Worm (Caenorhabditis elegans) whole organism, early embryonic: ENCODE measurements around the gene dos-2.

ENCODE experiments used
- B0310.2 ChIP-seq: sonication (generic microtip); optimal IDR thresholded peaks from 2 replicates; lab custom pipeline; 2016; ENCODE audit warnings: mild to moderate bottlenecking, missing genetic modification characterization, missing compliant biosample characterization
- F13C5.2 ChIP-seq: sonication (generic microtip); optimal IDR thresholded peaks from 2 replicates; lab custom pipeline; 2017; ENCODE audit warnings: mild to moderate bottlenecking, missing genetic modification characterization, inconsistent platforms, missing compliant biosample characterization
- aly-1 ChIP-seq: sonication (generic microtip); optimal IDR thresholded peaks from 2 replicates; lab custom pipeline; 2016; ENCODE audit warnings: missing genetic modification characterization, missing compliant biosample characterization
- ama-1 ChIP-seq: fragments of 150-350 bp; optimal IDR thresholded peaks from 2 replicates; lab custom pipeline; 2014
- ceh-13 ChIP-seq: fragments of 200-800 bp; sonication (Bioruptor generic); optimal IDR thresholded peaks from 2 replicates; lab custom pipeline; 2018; ENCODE audit warnings: mild to moderate bottlenecking, missing genetic modification characterization, missing compliant biosample characterization
- ceh-36 ChIP-seq: sonication (generic microtip); optimal IDR thresholded peaks from 2 replicates; lab custom pipeline; 2016; ENCODE audit warnings: missing genetic modification characterization, inconsistent platforms, missing compliant biosample characterization
- ets-7 ChIP-seq: sonication (generic microtip); optimal IDR thresholded peaks from 2 replicates; lab custom pipeline; 2016; ENCODE audit warnings: missing genotype, missing genetic modification characterization, missing compliant biosample characterization
- flt-1 ChIP-seq: fragments of 200-800 bp; sonication (Bioruptor generic); IDR thresholded peaks from 2 replicates; pipeline ENCODE4 v1.3.6; 2022; ENCODE audit warnings: missing genetic modification characterization, missing compliant biosample characterization
- hmbx-1 ChIP-seq: sonication (generic microtip); optimal IDR thresholded peaks from 2 replicates; lab custom pipeline; 2016; ENCODE audit warnings: mild to moderate bottlenecking, missing genetic modification characterization, missing compliant biosample characterization
- hmg-4 ChIP-seq: fragments of 200-800 bp; sonication (Bioruptor generic); optimal IDR thresholded peaks from 2 replicates; lab custom pipeline; 2018; ENCODE audit warnings: mild to moderate bottlenecking, missing genetic modification characterization, missing compliant biosample characterization
- hnd-1 ChIP-seq: sonication (generic microtip); optimal IDR thresholded peaks from 2 replicates; lab custom pipeline; 2016; ENCODE audit warnings: missing genetic modification characterization, missing compliant biosample characterization
- pes-1 ChIP-seq: fragments of 200-800 bp; sonication (Bioruptor generic); IDR thresholded peaks from 2 replicates; pipeline ENCODE4 v1.3.6; 2022; ENCODE audit warnings: missing genetic modification reagents, missing genetic modification characterization, missing compliant biosample characterization
- scrt-1 ChIP-seq: fragments of 200-800 bp; sonication (Bioruptor generic); IDR thresholded peaks from 2 replicates; pipeline ENCODE4 v1.3.6; 2022; ENCODE audit warnings: missing genetic modification characterization, missing compliant biosample characterization
- sea-1 ChIP-seq: fragments of 200-800 bp; sonication (Bioruptor generic); conservative IDR thresholded peaks from 2 replicates; pipeline ENCODE4 v1.3.6; 2022; ENCODE audit warnings: missing genetic modification characterization, missing compliant biosample characterization
- tbx-11 ChIP-seq: fragments of 200-800 bp; sonication (Bioruptor generic); IDR thresholded peaks from 2 replicates; pipeline ENCODE4 v1.3.6; 2022; ENCODE audit warnings: missing genetic modification characterization, missing compliant biosample characterization
- tbx-37 ChIP-seq: fragments of 200-800 bp; sonication (Bioruptor generic); conservative IDR thresholded peaks from 2 replicates; pipeline ENCODE4 v1.3.6; 2022; ENCODE audit warnings: missing genetic modification reagents, missing genetic modification characterization, missing compliant biosample characterization
- tra-4 ChIP-seq: sonication (generic microtip); optimal IDR thresholded peaks from 2 replicates; lab custom pipeline; 2017; ENCODE audit warnings: missing genetic modification characterization, missing compliant biosample characterization

The dos-2 gene

ce11 chrII:3975942-3976341 lies at the start of gene dos-2:
TSS of gene dos-2 (plus strand) at chrII:3976242.
- TF ChIP-seq ama-1 (lab: Kevin White, UChicago): no peak
- no peak for TF ChIP-seq scrt-1 (GFP tag; lab: Robert Waterston, UW)
- no peak for TF ChIP-seq flt-1 (GFP tag; lab: Robert Waterston, UW)
- TF ChIP-seq sea-1 (GFP tag; lab: Robert Waterston, UW): no peak
- TF ChIP-seq tbx-37 (GFP tag; lab: Robert Waterston, UW): no peak
- no peak for TF ChIP-seq F13C5.2 (tag; lab: Kevin White, UChicago)
- TF ChIP-seq hmg-4 (GFP tag; lab: Kevin White, UChicago): no peak
- no peak for TF ChIP-seq pes-1
- TF ChIP-seq hmbx-1 (tag; lab: Kevin White, UChicago): no peak
- TF ChIP-seq ceh-36: no peak
- no peak for TF ChIP-seq tbx-11
- no peak for TF ChIP-seq B0310.2 (tag; lab: Kevin White, UChicago)
- TF ChIP-seq ceh-13 (GFP tag; lab: Kevin White, UChicago): no peak
- TF ChIP-seq ets-7 (tag; lab: Kevin White, UChicago): no peak
- TF ChIP-seq tra-4 (tag; lab: Kevin White, UChicago): no peak

DNA sequence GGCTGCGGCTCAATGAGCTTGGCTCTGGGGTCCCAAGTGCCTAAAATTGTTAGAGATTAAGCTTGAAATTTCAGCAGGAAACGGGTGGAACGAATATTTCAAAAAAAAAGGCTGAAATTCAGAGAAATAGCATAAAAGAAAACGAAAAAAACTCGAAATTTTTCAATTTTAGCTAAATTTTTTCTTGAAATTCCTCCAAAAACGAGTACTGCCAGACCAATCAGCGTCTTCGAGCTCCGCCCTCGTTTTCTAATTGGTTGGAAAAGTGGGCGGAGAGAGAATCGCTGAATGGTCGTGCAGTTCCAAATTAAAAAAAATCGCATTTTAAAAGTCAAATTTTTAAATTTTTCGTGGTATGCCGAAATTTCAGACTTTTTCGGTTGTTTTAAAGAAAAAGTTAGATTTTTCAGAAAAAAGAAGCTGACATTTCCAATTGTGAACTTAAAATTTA lies 48.1 kb upstream of the dos-2 start, which contains the start of gene plpp-1.1:
Gene plpp-1.1, minus strand, starts transcription at position 51 of the 451 bp plus-strand sequence.
- no peak for TF ChIP-seq flt-1 (GFP tag; lab: Robert Waterston, UW)
- no peak for TF ChIP-seq tbx-11
- no peak for TF ChIP-seq tra-4 (tag; lab: Kevin White, UChicago)
- TF ChIP-seq sea-1 (GFP tag; lab: Robert Waterston, UW): no peak
- no peak for TF ChIP-seq hmg-4 (GFP tag; lab: Kevin White, UChicago)
- no peak for TF ChIP-seq ets-7 (tag; lab: Kevin White, UChicago)
- no peak for TF ChIP-seq aly-1 (tag; lab: Kevin White, UChicago)
- no peak for TF ChIP-seq hnd-1 (tag; lab: Kevin White, UChicago)
- TF ChIP-seq F13C5.2 (tag; lab: Kevin White, UChicago): no peak
- no peak for TF ChIP-seq ceh-13 (GFP tag; lab: Kevin White, UChicago)
- TF ChIP-seq pes-1: no peak; the same call in 1 of the 2 replicates
- TF ChIP-seq ama-1 (lab: Kevin White, UChicago): no peak
- TF ChIP-seq B0310.2 (tag; lab: Kevin White, UChicago): no peak
- no peak for TF ChIP-seq scrt-1 (GFP tag; lab: Robert Waterston, UW)
- TF ChIP-seq hmbx-1 (tag; lab: Kevin White, UChicago): no peak
- no peak for TF ChIP-seq tbx-37 (GFP tag; lab: Robert Waterston, UW)
- TF ChIP-seq ceh-36: no peak

DNA sequence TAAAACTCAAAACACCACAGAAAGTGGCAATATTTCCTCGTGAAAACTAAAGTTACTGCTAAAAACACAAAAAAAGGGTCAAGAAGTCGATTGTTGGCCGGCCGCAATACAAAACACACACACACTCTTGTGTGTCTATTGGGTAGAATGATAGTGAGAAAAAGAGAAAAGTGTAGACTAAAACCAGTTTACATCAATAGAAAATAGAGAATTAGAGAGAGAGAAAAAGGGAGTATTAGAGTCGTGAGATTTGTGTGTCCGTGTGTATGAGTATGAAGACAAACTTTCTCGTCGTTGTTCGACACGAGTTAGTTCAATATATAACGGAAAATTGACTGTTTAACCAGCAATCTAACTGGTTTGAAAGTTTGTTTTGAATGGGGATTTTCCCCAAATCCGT lies 46.6 kb upstream of the dos-2 start:
- no peak for TF ChIP-seq tbx-37 (GFP tag; lab: Robert Waterston, UW)
- TF ChIP-seq ceh-36: no peak
- no peak for TF ChIP-seq tbx-11
- TF ChIP-seq scrt-1 (GFP tag; lab: Robert Waterston, UW): no peak
- no peak for TF ChIP-seq flt-1 (GFP tag; lab: Robert Waterston, UW)
- no peak for TF ChIP-seq aly-1 (tag; lab: Kevin White, UChicago)
- no peak for TF ChIP-seq F13C5.2 (tag; lab: Kevin White, UChicago)

DNA sequence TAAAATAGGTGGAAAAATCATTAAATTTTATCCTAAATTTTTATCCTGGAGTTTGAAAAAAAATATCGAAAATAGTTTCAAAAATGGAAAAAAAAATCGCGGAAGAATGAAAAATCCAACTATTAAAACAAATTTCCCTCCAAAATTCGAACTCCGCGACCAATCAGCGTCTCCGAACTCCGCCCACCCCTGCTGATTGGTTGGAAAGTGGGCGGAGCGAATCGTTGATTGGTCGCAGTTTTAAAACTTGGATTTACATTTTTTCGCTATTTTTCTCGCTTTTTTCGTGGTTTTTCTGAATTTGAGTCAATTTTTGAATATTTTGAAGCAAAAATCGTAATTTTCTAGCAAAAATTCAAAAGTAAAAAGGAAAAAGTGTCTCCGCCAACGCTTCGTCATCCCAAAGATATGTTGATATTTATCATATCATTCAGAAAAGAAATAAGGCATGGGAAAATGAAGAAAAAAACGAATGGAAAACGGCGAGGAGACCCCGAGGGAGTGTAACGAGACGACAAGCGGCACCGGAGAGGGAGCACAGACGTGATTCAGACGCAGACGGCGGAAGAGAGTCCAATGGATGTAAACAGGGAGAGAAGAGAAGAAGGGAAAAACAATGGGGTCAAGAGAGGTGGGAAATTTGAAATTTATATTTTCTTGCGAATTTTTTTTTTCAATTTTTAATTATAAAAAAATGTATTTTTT lies 45.4 kb upstream of the dos-2 start:
- TF ChIP-seq ets-7 (tag; lab: Kevin White, UChicago): no peak
- no peak for TF ChIP-seq scrt-1 (GFP tag; lab: Robert Waterston, UW)
- no peak for TF ChIP-seq ceh-13 (GFP tag; lab: Kevin White, UChicago)
- TF ChIP-seq pes-1: no peak
- no peak for TF ChIP-seq tbx-37 (GFP tag; lab: Robert Waterston, UW)
- no peak for TF ChIP-seq B0310.2 (tag; lab: Kevin White, UChicago)
- TF ChIP-seq tbx-11: no peak
- TF ChIP-seq ceh-36: no peak
- no peak for TF ChIP-seq hmbx-1 (tag; lab: Kevin White, UChicago)
- TF ChIP-seq tra-4 (tag; lab: Kevin White, UChicago): no peak
- no peak for TF ChIP-seq hnd-1 (tag; lab: Kevin White, UChicago)
- no peak for TF ChIP-seq aly-1 (tag; lab: Kevin White, UChicago)
- TF ChIP-seq flt-1 (GFP tag; lab: Robert Waterston, UW): no peak

ce11 chrII:3931230-3931629 lies 44.8 kb upstream of the dos-2 start:
- TF ChIP-seq ets-7 (tag; lab: Kevin White, UChicago) (no peak), ama-1 (lab: Kevin White, UChicago) (no peak), hnd-1 (tag; lab: Kevin White, UChicago) (no peak), ceh-36 (no peak), hmbx-1 (tag; lab: Kevin White, UChicago) (no peak), flt-1 (GFP tag; lab: Robert Waterston, UW) (no peak), scrt-1 (GFP tag; lab: Robert Waterston, UW) (no peak), ceh-13 (GFP tag; lab: Kevin White, UChicago) (no peak), F13C5.2 (tag; lab: Kevin White, UChicago) (no peak), aly-1 (tag; lab: Kevin White, UChicago) (no peak), tbx-37 (GFP tag; lab: Robert Waterston, UW) (no peak), tra-4 (tag; lab: Kevin White, UChicago) (no peak), tbx-11 (no peak), hmg-4 (GFP tag; lab: Kevin White, UChicago) (no peak), pes-1 (no peak)

ce11 chrII:3931825-3932224 lies 44.2 kb upstream of the dos-2 start:
- TF ChIP-seq tra-4 (tag; lab: Kevin White, UChicago): no peak
- no peak for TF ChIP-seq hnd-1 (tag; lab: Kevin White, UChicago)
- no peak for TF ChIP-seq aly-1 (tag; lab: Kevin White, UChicago)
- TF ChIP-seq ets-7 (tag; lab: Kevin White, UChicago): no peak
- TF ChIP-seq tbx-11: no peak
- TF ChIP-seq pes-1: no peak
- no peak for TF ChIP-seq hmbx-1 (tag; lab: Kevin White, UChicago)
- no peak for TF ChIP-seq B0310.2 (tag; lab: Kevin White, UChicago)
- no peak for TF ChIP-seq ama-1 (lab: Kevin White, UChicago)
- no peak for TF ChIP-seq F13C5.2 (tag; lab: Kevin White, UChicago)
- no peak for TF ChIP-seq ceh-13 (GFP tag; lab: Kevin White, UChicago)
